Worm (Caenorhabditis elegans) whole organism, L2 larva: ENCODE results near the gene fipr-6.

Experiments
- blmp-1 ChIP-seq: sonication (generic microtip); optimal IDR thresholded peaks from 2 replicates; lab custom pipeline; 2017; ENCODE audit warnings: missing genetic modification characterization, mild to moderate bottlenecking, missing compliant biosample characterization, antibody characterized with exemption, moderate library complexity; ENCODE audit not compliant: insufficient read depth
- ceh-16 ChIP-seq: fragments of 150-350 bp; optimal IDR thresholded peaks from 2 replicates; lab custom pipeline; 2014; ENCODE audit warnings: missing biosample characterization, missing genetic modification characterization
- ceh-82 ChIP-seq: fragments of 150-350 bp; optimal IDR thresholded peaks from 2 replicates; lab custom pipeline; 2014; ENCODE audit warnings: missing biosample characterization, missing genetic modification characterization
- dmd-4 ChIP-seq: sonication (generic microtip); optimal IDR thresholded peaks from 2 replicates; lab custom pipeline; 2017; ENCODE audit warnings: missing biosample characterization, missing genetic modification characterization
- lin-39 ChIP-seq: fragments of 150-350 bp; optimal IDR thresholded peaks from 2 replicates; lab custom pipeline; 2014; ENCODE audit warnings: missing biosample characterization, missing genetic modification reagents, missing genetic modification characterization
- mdl-1 ChIP-seq, 2 experiments: fragments of 150-350 bp in 1 of 2; sonication (generic microtip) in 1 of 2; optimal IDR thresholded peaks; 2 replicates each; lab custom pipeline; 2017; ENCODE audit warnings: missing biosample characterization in 2 of 2, missing genetic modification characterization in 2 of 2
- nhr-11 ChIP-seq: fragments of 150-350 bp; optimal IDR thresholded peaks from 2 replicates; lab custom pipeline; 2014; ENCODE audit warnings: missing biosample characterization, missing genetic modification characterization
- nhr-12 ChIP-seq: fragments of 150-350 bp; optimal IDR thresholded peaks from 2 replicates; lab custom pipeline; 2014; ENCODE audit warnings: missing biosample characterization, missing genetic modification characterization
- nhr-77 ChIP-seq: fragments of 150-350 bp; optimal IDR thresholded peaks from 2 replicates; lab custom pipeline; 2014; ENCODE audit warnings: missing biosample characterization, missing genetic modification characterization
- snpc-4 ChIP-seq: fragments of 150-350 bp; optimal IDR thresholded peaks from 2 replicates; lab custom pipeline; 2014; ENCODE audit warnings: missing biosample characterization, missing genetic modification characterization
- unc-39 ChIP-seq: fragments of 150-350 bp; optimal IDR thresholded peaks from 2 replicates; lab custom pipeline; 2014; ENCODE audit warnings: missing biosample characterization, missing genetic modification characterization
- zag-1 ChIP-seq: fragments of 150-350 bp; optimal IDR thresholded peaks from 2 replicates; lab custom pipeline; 2014; ENCODE audit warnings: missing biosample characterization, missing genetic modification characterization

ce11 chrV:10212027-10212426 is 19.0 kb upstream of the fipr-6 start, which contains the start of gene zhit-3:
- no peak for TF ChIP-seq zag-1 (tag; lab: Kevin White, UChicago)
- no peak for TF ChIP-seq lin-39 (tag; lab: Kevin White, UChicago)
- TF ChIP-seq ceh-82 (tag; lab: Kevin White, UChicago) = no peak
- TF ChIP-seq nhr-11 (tag; lab: Kevin White, UChicago) = no peak
- no peak for TF ChIP-seq dmd-4 (tag; lab: Kevin White, UChicago)
- no peak for TF ChIP-seq unc-39 (tag; lab: Kevin White, UChicago)
- no peak for TF ChIP-seq nhr-12 (tag; lab: Kevin White, UChicago)
- TF ChIP-seq snpc-4 (tag; lab: Kevin White, UChicago) = no peak
- no peak for TF ChIP-seq ceh-16 (tag; lab: Kevin White, UChicago)
- no peak for TF ChIP-seq mdl-1 (tag; optimal IDR thresholded peaks at IDR 0.05; lab: Kevin White, UChicago)
- TF ChIP-seq blmp-1 = no peak
- no peak for TF ChIP-seq nhr-77
